Worm (Caenorhabditis elegans): Measurements from ENCODE around the gene set-16.

The set-16 gene

ce11 chrIII:13615530-13615929 lies 28.2 kb upstream of the set-16 start:
- no peak for TF ChIP-seq snpc-4 (tag; optimal IDR thresholded peaks at IDR 0.05)
- TF ChIP-seq M03D4.4 (tag; optimal IDR thresholded peaks at IDR 0.05), result no peak
- no peak for TF ChIP-seq zip-8 (tag; optimal IDR thresholded peaks at IDR 0.05)
- no peak for TF ChIP-seq lin-32 (GFP tag; optimal IDR thresholded peaks at IDR 0.05)
- no peak for TF ChIP-seq ham-2 (GFP tag; optimal IDR thresholded peaks at IDR 0.05)
- TF ChIP-seq elt-1 (tag; optimal IDR thresholded peaks at IDR 0.05; ENCODE audit: borderline replicate concordance, insufficient read depth), result no peak
- no peak for TF ChIP-seq ceh-83 (GFP tag; optimal IDR thresholded peaks at IDR 0.05)
- TF ChIP-seq ces-1 (GFP tag; optimal IDR thresholded peaks at IDR 0.05), result no peak
- no peak for TF ChIP-seq cnd-1 (tag; optimal IDR thresholded peaks at IDR 0.05)
- no peak for TF ChIP-seq ceh-39 (tag; optimal IDR thresholded peaks at IDR 0.05)
- TF ChIP-seq mls-2 (tag; optimal IDR thresholded peaks at IDR 0.05), result no peak
- no peak for TF ChIP-seq blmp-1 (tag; optimal IDR thresholded peaks at IDR 0.05)

ce11 chrIII:13616793-13617192 lies 26.9 kb upstream of the set-16 start, which contains the start of gene T12D8.9:
Gene T12D8.9 (plus strand): TSS chrIII:13617104.
- TF ChIP-seq snpc-4 (tag; optimal IDR thresholded peaks at IDR 0.05) (no peak), ham-2 (GFP tag; optimal IDR thresholded peaks at IDR 0.05) (no peak), zip-8 (tag; optimal IDR thresholded peaks at IDR 0.05) (no peak), nhr-12 (tag; optimal IDR thresholded peaks at IDR 0.05) (no peak), pha-4 (tag; optimal IDR thresholded peaks at IDR 0.05) (no peak), mep-1 (tag; optimal IDR thresholded peaks at IDR 0.05) (peak; percentile 24), sem-2 (GFP tag; optimal IDR thresholded peaks at IDR 0.05) (no peak), blmp-1 (tag; optimal IDR thresholded peaks at IDR 0.05) (no peak), elt-1 (tag; optimal IDR thresholded peaks at IDR 0.05; ENCODE audit: borderline replicate concordance, insufficient read depth) (no peak), hlh-1 (tag; optimal IDR thresholded peaks at IDR 0.05) (peak; percentile 100), unc-62 (GFP tag; optimal IDR thresholded peaks at IDR 0.05) (peak; percentile 35), cnd-1 (tag; optimal IDR thresholded peaks at IDR 0.05) (no peak), unc-120 (tag; optimal IDR thresholded peaks at IDR 0.05; ENCODE audit: poor library complexity, severe bottlenecking) (peak; percentile 91), tbx-8 (GFP tag; optimal IDR thresholded peaks at IDR 0.05) (no peak), sptf-1 (tag; optimal IDR thresholded peaks at IDR 0.05) (no peak), nhr-28 (tag; optimal IDR thresholded peaks at IDR 0.05) (no peak), drap-1 (GFP tag; optimal IDR thresholded peaks at IDR 0.05) (no peak), ceh-83 (GFP tag; optimal IDR thresholded peaks at IDR 0.05) (no peak)

- no peak for TF ChIP-seq ceh-39 (tag; optimal IDR thresholded peaks at IDR 0.05)
- TF ChIP-seq ces-1 (GFP tag; optimal IDR thresholded peaks at IDR 0.05), result no peak
- no peak for TF ChIP-seq snpc-4 (tag; optimal IDR thresholded peaks at IDR 0.05)
- no peak for TF ChIP-seq pha-4 (tag; optimal IDR thresholded peaks at IDR 0.05)
Measured at ce11 chrIII:13621012-13621411, 22.7 kb upstream of the set-16 start.

ce11 chrIII:13621717-13622116 lies 22.0 kb upstream of the set-16 start:
- TF ChIP-seq mab-5 (tag; optimal IDR thresholded peaks at IDR 0.05), result no peak
- no peak for TF ChIP-seq hlh-1 (tag; optimal IDR thresholded peaks at IDR 0.05)
- TF ChIP-seq ceh-43 (GFP tag; optimal IDR thresholded peaks at IDR 0.05), result no peak
- no peak for TF ChIP-seq nhr-28 (tag; optimal IDR thresholded peaks at IDR 0.05)
- no peak for TF ChIP-seq mls-2 (tag; optimal IDR thresholded peaks at IDR 0.05)

- TF ChIP-seq unc-62 (GFP tag; optimal IDR thresholded peaks at IDR 0.05) (peak; percentile 17), lsy-2 (tag; optimal IDR thresholded peaks at IDR 0.05) (peak; percentile 45), ces-1 (GFP tag; optimal IDR thresholded peaks at IDR 0.05) (peak; percentile 40), elt-3 (tag; optimal IDR thresholded peaks at IDR 0.05) (no peak), nhr-237 (tag; optimal IDR thresholded peaks at IDR 0.05) (peak; percentile 23), ham-2 (GFP tag; optimal IDR thresholded peaks at IDR 0.05) (no peak), unc-120 (tag; optimal IDR thresholded peaks at IDR 0.05; ENCODE audit: poor library complexity, severe bottlenecking) (peak; percentile 11), ceh-43 (GFP tag; optimal IDR thresholded peaks at IDR 0.05) (no peak), hlh-1 (tag; optimal IDR thresholded peaks at IDR 0.05) (no peak), mep-1 (tag; optimal IDR thresholded peaks at IDR 0.05) (peak; percentile 40)
Measured at ce11 chrIII:13622268-13622667, 21.4 kb upstream of the set-16 start, which contains the start of gene hip-1. Gene hip-1 (minus strand): TSS chrIII:13622492.

ce11 chrIII:13623014-13623413 lies 20.7 kb upstream of the set-16 start, which contains the start of gene mlc-5:
Gene mlc-5 (plus strand): TSS chrIII:13623314.
- TF ChIP-seq sptf-1 (tag; optimal IDR thresholded peaks at IDR 0.05), result no peak
